Fruit fly (Drosophila melanogaster) Kc167 (cell line): ENCODE data around the gene Sox102F.

Source experiments
- Myc ChIP-seq: fragments of >200 bp; optimal IDR thresholded peaks from 2 replicates; lab custom pipeline; 2017; ENCODE audit warnings: missing external identifiers
- insv ChIP-seq: fragments of >200 bp; optimal IDR thresholded peaks from 3 replicates; lab custom pipeline; 2018; ENCODE audit warnings: missing external identifiers
- psq ChIP-seq: fragments of >200 bp; optimal IDR thresholded peaks from 2 replicates; lab custom pipeline; 2017; ENCODE audit warnings: missing external identifiers

DNA sequence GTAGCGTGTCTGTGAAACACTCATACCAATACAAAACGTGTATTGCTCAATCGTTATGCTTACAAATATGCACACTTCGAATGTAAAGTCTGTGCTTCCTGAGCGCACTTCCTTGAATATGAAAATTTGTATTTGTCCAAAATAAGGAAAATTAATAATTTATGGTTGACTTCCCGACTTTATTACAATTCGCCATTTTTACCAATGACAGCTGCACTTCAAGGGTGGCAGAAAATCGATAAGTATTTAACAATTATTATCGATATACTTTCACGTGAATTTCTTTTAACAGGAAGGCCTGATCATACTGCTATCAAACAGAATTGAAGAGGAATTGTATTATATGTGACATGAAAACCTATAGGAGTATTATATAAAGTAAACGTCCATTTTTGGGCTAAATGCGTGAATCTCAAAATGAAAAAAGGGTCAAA, 46.8 kb downstream of the Sox102F start:
- TF ChIP-seq psq, result no peak
- TF ChIP-seq Myc (lab: Kevin White, UChicago), result no peak
- TF ChIP-seq insv (lab: Kevin White, UChicago), result no peak
